Worm (Caenorhabditis elegans): ENCODE results near the gene C14A4.13.

C14A4.13 gene

DNA sequence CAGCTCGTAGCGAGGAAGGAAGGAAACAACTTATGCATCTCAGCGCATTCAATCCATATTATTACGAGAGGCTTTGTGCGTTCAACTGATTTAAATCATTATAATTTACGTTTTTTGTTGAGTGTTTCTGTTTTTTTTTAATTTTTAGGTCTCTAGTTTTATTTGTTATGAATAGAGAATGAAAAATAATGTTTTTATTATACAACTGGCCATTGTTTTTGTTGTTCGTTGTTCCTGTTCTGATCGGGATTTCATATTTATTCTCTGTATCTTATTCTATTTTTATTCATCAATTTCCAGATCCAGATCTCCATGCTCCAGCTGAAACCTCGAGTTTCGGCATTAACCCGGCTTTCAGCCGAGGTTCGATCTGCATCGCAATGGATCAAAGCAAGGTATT lies 35.9 kb upstream of the C14A4.13 start, which contains the start of gene mrps-22:
TSS of gene mrps-22 (plus strand) at position 301 of the 400 bp plus-strand sequence.
- no peak for TF ChIP-seq pes-1 (GFP tag; IDR thresholded peaks at IDR 0.05)
- no peak for TF ChIP-seq hmbx-1 (tag; optimal IDR thresholded peaks at IDR 0.05)
- TF ChIP-seq tra-4 (tag; optimal IDR thresholded peaks at IDR 0.05), result no peak
- TF ChIP-seq ceh-13 (GFP tag; optimal IDR thresholded peaks at IDR 0.05), result no peak
- TF ChIP-seq tbx-11 (GFP tag; IDR thresholded peaks at IDR 0.05), result no peak
- no peak for TF ChIP-seq aly-1 (tag; optimal IDR thresholded peaks at IDR 0.05)
- TF ChIP-seq tbx-37 (GFP tag; conservative IDR thresholded peaks at IDR 0.05), result no peak
- TF ChIP-seq flt-1 (GFP tag; IDR thresholded peaks at IDR 0.05), result no peak
- TF ChIP-seq ceh-36 (tag; optimal IDR thresholded peaks at IDR 0.05), result no peak
- no peak for TF ChIP-seq sea-1 (GFP tag; conservative IDR thresholded peaks at IDR 0.05)

DNA sequence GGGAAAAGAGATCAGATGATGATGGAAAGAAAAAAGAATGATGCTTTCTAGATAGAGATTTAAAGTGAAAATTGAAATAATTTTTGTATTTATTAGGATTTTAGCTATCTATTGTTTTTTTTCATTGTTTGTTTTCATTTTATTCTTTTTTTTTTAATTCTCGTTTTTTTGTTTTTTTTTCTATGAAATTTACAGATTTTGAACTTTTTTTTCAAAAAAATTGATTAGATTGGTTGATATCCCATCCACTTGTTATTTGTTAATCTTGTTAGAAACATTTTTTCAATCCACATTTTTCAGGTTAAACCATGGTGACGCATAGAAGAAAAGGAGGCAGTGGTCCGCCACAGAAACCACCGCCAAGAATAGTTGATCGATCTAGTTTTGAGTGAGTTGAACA lies 34.2 kb upstream of the C14A4.13 start, which contains the start of gene algn-9:
TSS of gene algn-9 (plus strand) at position 301 of the 400 bp plus-strand sequence.
- TF ChIP-seq hmg-4 (GFP tag; optimal IDR thresholded peaks at IDR 0.05) (no peak), ama-1 (optimal IDR thresholded peaks at IDR 0.05) (no peak), B0310.2 (tag; optimal IDR thresholded peaks at IDR 0.05) (no peak), scrt-1 (GFP tag; IDR thresholded peaks at IDR 0.05) (no peak), tbx-37 (GFP tag; conservative IDR thresholded peaks at IDR 0.05) (no peak), hnd-1 (tag; optimal IDR thresholded peaks at IDR 0.05) (no peak), tra-4 (tag; optimal IDR thresholded peaks at IDR 0.05) (no peak), pes-1 (GFP tag; IDR thresholded peaks at IDR 0.05) (no peak), aly-1 (tag; optimal IDR thresholded peaks at IDR 0.05) (no peak), ets-7 (tag; optimal IDR thresholded peaks at IDR 0.05) (no peak), flt-1 (GFP tag; IDR thresholded peaks at IDR 0.05) (no peak), F13C5.2 (tag; optimal IDR thresholded peaks at IDR 0.05) (no peak)

DNA sequence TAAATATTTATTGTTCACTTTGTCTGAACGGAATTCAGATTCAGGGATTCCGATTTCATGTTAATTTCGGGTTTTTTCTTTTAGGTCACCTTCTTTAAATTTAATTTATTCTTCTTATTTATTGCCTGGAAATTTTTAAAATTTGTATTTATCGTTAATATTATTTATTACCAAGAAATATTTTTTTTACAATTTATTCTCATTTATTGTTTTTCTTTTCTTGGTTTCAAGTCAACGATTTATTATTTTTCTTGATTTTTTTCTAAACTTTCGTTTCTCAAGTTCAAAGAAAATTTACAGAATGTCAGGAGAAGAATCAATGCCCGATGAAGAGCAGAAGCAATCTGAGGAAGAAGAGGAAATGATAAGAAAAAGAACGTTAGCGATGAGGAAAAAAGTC lies 30.5 kb upstream of the C14A4.13 start, which contains the start of gene crn-3:
TSS of gene crn-3 (plus strand) at position 301 of the 400 bp plus-strand sequence.
- TF ChIP-seq flt-1 (GFP tag; IDR thresholded peaks at IDR 0.05) (no peak), sea-1 (GFP tag; conservative IDR thresholded peaks at IDR 0.05) (no peak), tbx-11 (GFP tag; IDR thresholded peaks at IDR 0.05) (no peak), ets-7 (tag; optimal IDR thresholded peaks at IDR 0.05) (no peak), aly-1 (tag; optimal IDR thresholded peaks at IDR 0.05) (no peak), tbx-37 (GFP tag; conservative IDR thresholded peaks at IDR 0.05) (no peak), ceh-36 (tag; optimal IDR thresholded peaks at IDR 0.05) (no peak), scrt-1 (GFP tag; IDR thresholded peaks at IDR 0.05) (no peak), F13C5.2 (tag; optimal IDR thresholded peaks at IDR 0.05) (no peak), pes-1 (GFP tag; IDR thresholded peaks at IDR 0.05) (no peak)

DNA sequence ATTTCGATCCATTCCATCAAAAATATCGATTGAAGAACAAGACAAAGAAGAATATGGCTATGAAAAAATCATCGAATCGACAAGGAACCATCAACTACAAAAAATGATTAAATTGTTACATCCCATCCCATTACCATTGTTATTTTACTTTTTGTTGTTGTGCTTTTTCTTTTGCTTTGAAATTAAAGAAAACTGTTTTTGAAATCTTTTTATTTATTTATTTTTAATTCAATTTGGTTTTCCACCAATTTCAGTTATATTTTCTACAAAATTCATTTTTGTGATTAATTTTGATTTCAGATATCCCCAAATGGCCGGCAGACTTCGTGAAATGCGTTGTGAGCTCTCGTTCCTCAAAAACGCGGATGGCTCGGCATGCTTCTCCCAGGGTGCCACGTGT lies 25.8 kb upstream of the C14A4.13 start, which contains the start of gene crn-5:
TSS of gene crn-5 (plus strand) at position 301 of the 400 bp plus-strand sequence.
- no peak for TF ChIP-seq ets-7 (tag; optimal IDR thresholded peaks at IDR 0.05)
- no peak for TF ChIP-seq ceh-13 (GFP tag; optimal IDR thresholded peaks at IDR 0.05)

DNA sequence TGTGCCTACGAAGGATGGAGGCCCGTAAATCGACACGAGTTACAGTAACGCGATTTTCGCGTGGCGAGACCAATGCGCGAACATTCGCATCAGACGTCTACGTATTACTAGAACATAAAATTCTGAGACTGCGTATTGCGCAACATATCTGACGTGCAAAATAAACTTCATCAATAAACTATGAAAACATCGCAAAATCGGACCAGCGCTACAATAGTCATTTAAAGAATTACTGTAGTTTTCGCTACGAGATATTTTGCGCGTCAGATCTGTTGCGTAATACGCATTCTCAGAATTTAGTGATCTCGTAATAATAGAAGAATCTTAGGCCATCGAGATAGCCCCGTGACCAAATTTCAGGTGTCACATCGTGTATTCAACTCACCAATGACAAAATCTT lies 23.9 kb upstream of the C14A4.13 start:
- TF ChIP-seq scrt-1 (GFP tag; IDR thresholded peaks at IDR 0.05) (no peak), F13C5.2 (tag; optimal IDR thresholded peaks at IDR 0.05) (no peak), flt-1 (GFP tag; IDR thresholded peaks at IDR 0.05) (no peak), ceh-36 (tag; optimal IDR thresholded peaks at IDR 0.05) (no peak), pes-1 (GFP tag; IDR thresholded peaks at IDR 0.05) (no peak), B0310.2 (tag; optimal IDR thresholded peaks at IDR 0.05) (no peak), tbx-37 (GFP tag; conservative IDR thresholded peaks at IDR 0.05) (no peak), tbx-11 (GFP tag; IDR thresholded peaks at IDR 0.05) (no peak), ets-7 (tag; optimal IDR thresholded peaks at IDR 0.05) (no peak)

DNA sequence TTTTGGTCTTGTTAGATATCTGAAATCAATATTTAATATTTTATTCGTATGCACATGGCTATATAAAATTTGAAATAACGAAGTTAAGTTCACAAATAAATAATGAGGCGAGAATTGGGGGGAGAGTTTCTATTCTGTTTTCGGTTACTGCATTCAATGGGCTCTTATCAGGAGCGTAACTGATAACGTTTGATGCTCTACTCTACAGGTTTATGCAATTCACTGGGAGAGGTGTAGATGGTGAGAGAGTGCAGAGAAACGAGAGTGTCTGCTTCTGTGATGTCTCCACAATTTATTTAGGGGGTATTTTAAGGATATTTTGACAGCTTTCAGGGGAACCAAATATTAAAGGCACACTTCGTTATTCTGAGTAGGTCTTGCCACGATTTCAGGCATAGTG lies 23.5 kb upstream of the C14A4.13 start, which contains the start of gene C14A4.6:
TSS of gene C14A4.6 (minus strand) at position 19 of the 400 bp plus-strand sequence.
- no peak for TF ChIP-seq scrt-1 (GFP tag; IDR thresholded peaks at IDR 0.05)
- no peak for TF ChIP-seq pes-1 (GFP tag; IDR thresholded peaks at IDR 0.05)
- no peak for TF ChIP-seq F13C5.2 (tag; optimal IDR thresholded peaks at IDR 0.05)
- no peak for TF ChIP-seq ama-1 (optimal IDR thresholded peaks at IDR 0.05)
- TF ChIP-seq tbx-11 (GFP tag; IDR thresholded peaks at IDR 0.05), result no peak
- TF ChIP-seq tbx-37 (GFP tag; conservative IDR thresholded peaks at IDR 0.05), result no peak
- TF ChIP-seq ceh-13 (GFP tag; optimal IDR thresholded peaks at IDR 0.05), result no peak
- TF ChIP-seq hmg-4 (GFP tag; optimal IDR thresholded peaks at IDR 0.05), result no peak
- no peak for TF ChIP-seq sea-1 (GFP tag; conservative IDR thresholded peaks at IDR 0.05)
- no peak for TF ChIP-seq ceh-36 (tag; optimal IDR thresholded peaks at IDR 0.05)
- no peak for TF ChIP-seq hnd-1 (tag; optimal IDR thresholded peaks at IDR 0.05)
- TF ChIP-seq flt-1 (GFP tag; IDR thresholded peaks at IDR 0.05), result no peak
- TF ChIP-seq hmbx-1 (tag; optimal IDR thresholded peaks at IDR 0.05), result no peak
- no peak for TF ChIP-seq aly-1 (tag; optimal IDR thresholded peaks at IDR 0.05)
- no peak for TF ChIP-seq ets-7 (tag; optimal IDR thresholded peaks at IDR 0.05)
- TF ChIP-seq B0310.2 (tag; optimal IDR thresholded peaks at IDR 0.05), result no peak

DNA sequence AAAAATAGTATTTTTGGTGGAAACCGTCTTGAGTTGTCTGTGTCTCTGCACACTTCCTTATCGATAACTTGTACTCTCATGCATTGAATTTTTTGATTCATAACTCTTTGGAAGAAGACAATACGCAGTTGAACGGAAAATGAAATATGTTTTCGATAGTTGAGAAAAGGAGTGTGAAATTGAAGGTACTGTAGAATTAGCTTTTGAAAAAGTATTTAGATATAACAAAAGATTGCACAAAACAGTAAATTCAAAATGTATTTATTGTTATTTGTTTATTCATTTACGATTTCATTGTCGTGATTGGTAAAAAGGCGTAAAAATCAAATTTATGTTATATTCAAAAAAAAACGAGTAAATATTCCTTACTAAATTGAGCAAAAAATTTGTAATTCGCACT lies 21.8 kb upstream of the C14A4.13 start, which contains the start of gene C14A4.7:
TSS of gene C14A4.7 (minus strand) at position 101 of the 400 bp plus-strand sequence.
- TF ChIP-seq sea-1 (GFP tag; conservative IDR thresholded peaks at IDR 0.05) (no peak), B0310.2 (tag; optimal IDR thresholded peaks at IDR 0.05) (no peak), scrt-1 (GFP tag; IDR thresholded peaks at IDR 0.05) (no peak), tbx-11 (GFP tag; IDR thresholded peaks at IDR 0.05) (no peak), ceh-36 (tag; optimal IDR thresholded peaks at IDR 0.05) (no peak), hmbx-1 (tag; optimal IDR thresholded peaks at IDR 0.05) (no peak), F13C5.2 (tag; optimal IDR thresholded peaks at IDR 0.05) (no peak), tra-4 (tag; optimal IDR thresholded peaks at IDR 0.05) (no peak), ceh-13 (GFP tag; optimal IDR thresholded peaks at IDR 0.05) (no peak), tbx-37 (GFP tag; conservative IDR thresholded peaks at IDR 0.05) (no peak)

DNA sequence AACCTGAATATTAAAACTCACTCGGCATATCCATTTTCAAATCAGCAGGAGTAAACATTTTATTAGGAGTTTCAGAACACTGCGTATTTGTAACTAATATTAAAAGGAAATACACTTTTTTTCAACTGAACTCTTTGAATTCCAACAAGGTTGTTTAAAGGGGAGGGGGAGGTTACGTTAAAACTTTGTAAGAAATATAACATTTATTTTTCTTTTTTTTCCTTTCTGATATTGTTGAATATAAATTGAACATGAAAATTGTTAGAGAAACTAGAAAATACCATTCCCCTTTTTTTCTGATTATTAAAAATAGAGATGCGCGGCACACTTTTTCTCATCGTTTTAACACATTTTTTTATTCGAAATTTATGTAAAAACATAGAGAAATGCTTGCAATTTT lies 20.2 kb upstream of the C14A4.13 start, which contains the start of gene C14A4.8:
TSS of gene C14A4.8 (minus strand) at position 101 of the 400 bp plus-strand sequence.
- no peak for TF ChIP-seq sea-1 (GFP tag; conservative IDR thresholded peaks at IDR 0.05)
- no peak for TF ChIP-seq hmbx-1 (tag; optimal IDR thresholded peaks at IDR 0.05)
- TF ChIP-seq aly-1 (tag; optimal IDR thresholded peaks at IDR 0.05), result no peak
- TF ChIP-seq scrt-1 (GFP tag; IDR thresholded peaks at IDR 0.05), result no peak
- no peak for TF ChIP-seq F13C5.2 (tag; optimal IDR thresholded peaks at IDR 0.05)
- no peak for TF ChIP-seq tbx-37 (GFP tag; conservative IDR thresholded peaks at IDR 0.05)
- TF ChIP-seq tbx-11 (GFP tag; IDR thresholded peaks at IDR 0.05), result no peak
- TF ChIP-seq ceh-36 (tag; optimal IDR thresholded peaks at IDR 0.05), result no peak
- TF ChIP-seq B0310.2 (tag; optimal IDR thresholded peaks at IDR 0.05), result no peak
- no peak for TF ChIP-seq tra-4 (tag; optimal IDR thresholded peaks at IDR 0.05)
- no peak for TF ChIP-seq hnd-1 (tag; optimal IDR thresholded peaks at IDR 0.05)
- no peak for TF ChIP-seq flt-1 (GFP tag; IDR thresholded peaks at IDR 0.05)
